Worm (Caenorhabditis elegans) whole organism, early embryonic: Measurements from ENCODE around the gene txdc-9.

Experiments
- B0310.2 ChIP-seq: sonication (generic microtip); optimal IDR thresholded peaks from 2 replicates; lab custom pipeline; 2016; ENCODE audit warnings: mild to moderate bottlenecking, missing genetic modification characterization, missing compliant biosample characterization
- F13C5.2 ChIP-seq: sonication (generic microtip); optimal IDR thresholded peaks from 2 replicates; lab custom pipeline; 2017; ENCODE audit warnings: mild to moderate bottlenecking, missing genetic modification characterization, inconsistent platforms, missing compliant biosample characterization
- aly-1 ChIP-seq: sonication (generic microtip); optimal IDR thresholded peaks from 2 replicates; lab custom pipeline; 2016; ENCODE audit warnings: missing genetic modification characterization, missing compliant biosample characterization
- ama-1 ChIP-seq: fragments of 150-350 bp; optimal IDR thresholded peaks from 2 replicates; lab custom pipeline; 2014
- ceh-13 ChIP-seq: fragments of 200-800 bp; sonication (Bioruptor generic); optimal IDR thresholded peaks from 2 replicates; lab custom pipeline; 2018; ENCODE audit warnings: mild to moderate bottlenecking, missing genetic modification characterization, missing compliant biosample characterization
- ceh-36 ChIP-seq: sonication (generic microtip); optimal IDR thresholded peaks from 2 replicates; lab custom pipeline; 2016; ENCODE audit warnings: missing genetic modification characterization, inconsistent platforms, missing compliant biosample characterization
- ets-7 ChIP-seq: sonication (generic microtip); optimal IDR thresholded peaks from 2 replicates; lab custom pipeline; 2016; ENCODE audit warnings: missing genotype, missing genetic modification characterization, missing compliant biosample characterization
- flt-1 ChIP-seq: fragments of 200-800 bp; sonication (Bioruptor generic); IDR thresholded peaks from 2 replicates; pipeline ENCODE4 v1.3.6; 2022; ENCODE audit warnings: missing genetic modification characterization, missing compliant biosample characterization
- hmbx-1 ChIP-seq: sonication (generic microtip); optimal IDR thresholded peaks from 2 replicates; lab custom pipeline; 2016; ENCODE audit warnings: mild to moderate bottlenecking, missing genetic modification characterization, missing compliant biosample characterization
- hmg-4 ChIP-seq: fragments of 200-800 bp; sonication (Bioruptor generic); optimal IDR thresholded peaks from 2 replicates; lab custom pipeline; 2018; ENCODE audit warnings: mild to moderate bottlenecking, missing genetic modification characterization, missing compliant biosample characterization
- hnd-1 ChIP-seq: sonication (generic microtip); optimal IDR thresholded peaks from 2 replicates; lab custom pipeline; 2016; ENCODE audit warnings: missing genetic modification characterization, missing compliant biosample characterization
- pes-1 ChIP-seq: fragments of 200-800 bp; sonication (Bioruptor generic); IDR thresholded peaks from 2 replicates; pipeline ENCODE4 v1.3.6; 2022; ENCODE audit warnings: missing genetic modification reagents, missing genetic modification characterization, missing compliant biosample characterization
- scrt-1 ChIP-seq: fragments of 200-800 bp; sonication (Bioruptor generic); IDR thresholded peaks from 2 replicates; pipeline ENCODE4 v1.3.6; 2022; ENCODE audit warnings: missing genetic modification characterization, missing compliant biosample characterization
- sea-1 ChIP-seq: fragments of 200-800 bp; sonication (Bioruptor generic); conservative IDR thresholded peaks from 2 replicates; pipeline ENCODE4 v1.3.6; 2022; ENCODE audit warnings: missing genetic modification characterization, missing compliant biosample characterization
- tbx-11 ChIP-seq: fragments of 200-800 bp; sonication (Bioruptor generic); IDR thresholded peaks from 2 replicates; pipeline ENCODE4 v1.3.6; 2022; ENCODE audit warnings: missing genetic modification characterization, missing compliant biosample characterization
- tbx-37 ChIP-seq: fragments of 200-800 bp; sonication (Bioruptor generic); conservative IDR thresholded peaks from 2 replicates; pipeline ENCODE4 v1.3.6; 2022; ENCODE audit warnings: missing genetic modification reagents, missing genetic modification characterization, missing compliant biosample characterization
- tra-4 ChIP-seq: sonication (generic microtip); optimal IDR thresholded peaks from 2 replicates; lab custom pipeline; 2017; ENCODE audit warnings: missing genetic modification characterization, missing compliant biosample characterization

The txdc-9 gene

ce11 chrIII:6471451-6471850, 39.5 kb downstream of the txdc-9 start, which contains the start of gene wht-6:
Gene wht-6 (plus strand): TSS chrIII:6471751.
- TF ChIP-seq scrt-1 (GFP tag; lab: Robert Waterston, UW) (no peak), hmbx-1 (tag; lab: Kevin White, UChicago) (no peak), F13C5.2 (no peak), aly-1 (no peak), ets-7 (tag; lab: Kevin White, UChicago) (no peak), ama-1 (lab: Kevin White, UChicago) (no peak), sea-1 (GFP tag; lab: Robert Waterston, UW) (no peak), ceh-13 (GFP tag; lab: Kevin White, UChicago) (no peak), ceh-36 (tag; lab: Kevin White, UChicago) (no peak), flt-1 (GFP tag; lab: Robert Waterston, UW) (no peak), tbx-11 (GFP tag; lab: Robert Waterston, UW) (no peak), hnd-1 (tag; lab: Kevin White, UChicago) (no peak), tra-4 (tag; lab: Kevin White, UChicago) (no peak), hmg-4 (GFP tag; lab: Kevin White, UChicago) (no peak), tbx-37 (GFP tag; lab: Robert Waterston, UW) (no peak), B0310.2 (no peak), pes-1 (GFP tag; lab: Robert Waterston, UW) (no peak)

- TF ChIP-seq ceh-36 (tag; lab: Kevin White, UChicago) (peak; percentile 46), pes-1 (GFP tag; lab: Robert Waterston, UW) (no peak), scrt-1 (GFP tag; lab: Robert Waterston, UW) (no peak)
Observed at ce11 chrIII:6476380-6476779, 44.4 kb downstream of the txdc-9 start.

DNA sequence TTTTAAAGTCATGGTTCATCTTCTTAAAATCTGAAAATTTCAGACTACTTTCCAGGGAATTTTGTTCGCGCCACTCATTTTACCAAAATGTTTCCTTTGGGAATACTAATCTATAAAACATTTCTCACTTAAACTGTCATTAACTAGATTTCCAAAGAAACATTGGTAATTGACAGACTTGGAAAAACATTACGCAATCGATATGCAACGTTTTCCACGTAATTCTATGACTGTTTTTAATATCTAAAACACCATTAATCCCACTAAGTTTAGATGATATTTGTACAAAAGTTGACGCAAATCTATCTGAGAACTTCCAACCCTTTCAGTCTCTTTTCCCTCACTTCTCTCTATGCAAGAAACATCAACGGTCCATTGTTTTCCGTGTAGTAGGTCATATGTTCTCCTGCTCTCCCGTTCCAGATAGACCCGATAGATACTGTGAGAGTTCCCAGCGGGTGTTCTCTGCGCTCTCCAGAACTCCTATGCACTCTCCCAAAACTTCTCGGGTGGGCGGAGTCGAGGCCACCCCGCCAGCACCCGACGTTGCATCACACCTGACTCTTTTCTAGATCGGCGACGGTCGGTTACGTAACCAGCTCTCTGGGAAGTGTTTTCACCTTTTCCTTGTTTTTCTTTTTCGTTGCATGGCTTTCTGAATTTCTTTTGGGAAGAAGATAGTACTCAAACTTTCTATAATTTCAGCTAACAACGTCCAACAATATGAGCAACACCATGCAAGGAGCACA, 46.5 kb downstream of the txdc-9 start, which contains the start of gene zip-8:
Gene zip-8, plus strand, starts transcription at position 700 of the 749 bp plus-strand sequence.
- TF ChIP-seq tbx-37 (GFP tag; lab: Robert Waterston, UW) (no peak), hmbx-1 (tag; lab: Kevin White, UChicago) (no peak), ets-7 (tag; lab: Kevin White, UChicago) (no peak), aly-1 (no peak), flt-1 (GFP tag; lab: Robert Waterston, UW) (no peak), pes-1 (GFP tag; lab: Robert Waterston, UW) (no peak), ceh-36 (tag; lab: Kevin White, UChicago) (no peak), hnd-1 (tag; lab: Kevin White, UChicago) (no peak), tbx-11 (GFP tag; lab: Robert Waterston, UW) (no peak), B0310.2 (no peak), ama-1 (lab: Kevin White, UChicago) (no peak), tra-4 (tag; lab: Kevin White, UChicago) (no peak), hmg-4 (GFP tag; lab: Kevin White, UChicago) (no peak), F13C5.2 (no peak), scrt-1 (GFP tag; lab: Robert Waterston, UW) (no peak), ceh-13 (GFP tag; lab: Kevin White, UChicago) (no peak)

ce11 chrIII:6479439-6479838, 47.5 kb downstream of the txdc-9 start:
- TF ChIP-seq ets-7 (tag; lab: Kevin White, UChicago): no peak
- TF ChIP-seq tbx-11 (GFP tag; lab: Robert Waterston, UW): no peak
- no peak for TF ChIP-seq ama-1 (lab: Kevin White, UChicago)
- no peak for TF ChIP-seq F13C5.2
- TF ChIP-seq tra-4 (tag; lab: Kevin White, UChicago): no peak
- no peak for TF ChIP-seq ceh-13 (GFP tag; lab: Kevin White, UChicago)
- no peak for TF ChIP-seq flt-1 (GFP tag; lab: Robert Waterston, UW)
- no peak for TF ChIP-seq hnd-1 (tag; lab: Kevin White, UChicago)
- no peak for TF ChIP-seq pes-1 (GFP tag; lab: Robert Waterston, UW)
- TF ChIP-seq hmbx-1 (tag; lab: Kevin White, UChicago): no peak
- TF ChIP-seq B0310.2: no peak
